Fruit fly (Drosophila melanogaster): Measurements from ENCODE around the gene CG9636.

dm6 chr3R:8225461-8225971, 18.1 kb downstream of the CG9636 start:
- TF ChIP-seq Gug (GFP tag; IDR thresholded peaks at IDR 0.05) (no peak), CG10631 (GFP tag; optimal IDR thresholded peaks at IDR 0.05) (no peak), spab (GFP tag; optimal IDR thresholded peaks at IDR 0.05) (no peak), achi (GFP tag; optimal IDR thresholded peaks at IDR 0.05) (no peak), vri (GFP tag; optimal IDR thresholded peaks at IDR 0.05) (no peak), CG1621 (tag; optimal IDR thresholded peaks at IDR 0.05) (no peak), CG11902 (GFP tag; optimal IDR thresholded peaks at IDR 0.05) (no peak), CG6808 (GFP tag; optimal IDR thresholded peaks at IDR 0.05) (no peak), CG7368 (GFP tag; optimal IDR thresholded peaks at IDR 0.05) (no peak), Ets21C (GFP tag; optimal IDR thresholded peaks at IDR 0.05) (no peak), Sox14 (GFP tag; optimal IDR thresholded peaks at IDR 0.05) (no peak), CG31627 (GFP tag; optimal IDR thresholded peaks at IDR 0.05) (no peak), CG6276 (GFP tag; optimal IDR thresholded peaks at IDR 0.05) (no peak), CG9139 (GFP tag; optimal IDR thresholded peaks at IDR 0.05) (no peak)
